Worm (Caenorhabditis elegans) whole organism, L4/young adult: Measurements from ENCODE around the gene npp-27.

ENCODE experiments used
- dao-5 ChIP-seq: sonication (generic microtip); optimal IDR thresholded peaks from 2 replicates; lab custom pipeline; 2016; ENCODE audit warnings: missing genotype, missing genetic modification characterization, moderate library complexity, missing compliant biosample characterization
- him-1 ChIP-seq: sonication (generic microtip); optimal IDR thresholded peaks from 2 replicates; lab custom pipeline; 2016; ENCODE audit warnings: missing genotype, missing genetic modification reagents, missing genetic modification characterization, missing compliant biosample characterization

ce11 chrIV:7938834-7939233 lies 28.8 kb upstream of the npp-27 start, which contains the start of gene F20D12.7:
- TF ChIP-seq dao-5 (tag; lab: Kevin White, UChicago) = no peak
- no peak for TF ChIP-seq him-1 (tag; lab: Kevin White, UChicago)
